Fruit fly (Drosophila melanogaster) whole organism, embryonic: ENCODE results near the gene lva.
"Not testable (repeated sequence)": the region's sequence is repeated elsewhere in the genome, so short reads cannot be mapped to it uniquely, and the experiment has no call there.

Experiments
- CG1529 ChIP-seq: fragments of 200-800 bp; sonication (Bioruptor generic); optimal IDR thresholded peaks from 3 replicates; lab custom pipeline; 2018; ENCODE audit warnings: missing biosample characterization, missing genetic modification characterization
- CG30020 ChIP-seq: fragments of 200-800 bp; optimal IDR thresholded peaks from 2 replicates; lab custom pipeline; 2019; ENCODE audit warnings: missing biosample characterization, mild to moderate bottlenecking, missing genetic modification characterization, moderate library complexity
- CG33557 ChIP-seq: fragments of 200-800 bp; sonication (Bioruptor generic); optimal IDR thresholded peaks from 2 replicates; lab custom pipeline; 2019; ENCODE audit warnings: missing biosample characterization, mild to moderate bottlenecking, missing genetic modification characterization, moderate library complexity
- CG34224 ChIP-seq: fragments of 200-800 bp; sonication (Bioruptor generic); IDR thresholded peaks from 3 replicates; pipeline ENCODE4 v1.3.6; 2022; ENCODE audit warnings: missing biosample characterization, missing genetic modification characterization; ENCODE audit not compliant: partially characterized antibody
- CG4424 ChIP-seq: fragments of 200-800 bp; sonication (Bioruptor generic); optimal IDR thresholded peaks from 3 replicates; lab custom pipeline; 2016; ENCODE audit warnings: missing biosample characterization, missing genetic modification characterization
- CG4617 ChIP-seq: fragments of 200-800 bp; sonication (Bioruptor generic); optimal IDR thresholded peaks from 3 replicates; lab custom pipeline; 2016; ENCODE audit warnings: missing biosample characterization, missing genetic modification characterization, borderline replicate concordance
- CG6854 ChIP-seq: fragments of 200-800 bp; sonication (Bioruptor generic); optimal IDR thresholded peaks from 3 replicates; lab custom pipeline; 2017; ENCODE audit warnings: missing biosample characterization, mild to moderate bottlenecking, missing genetic modification characterization
- CG7963 ChIP-seq: fragments of 200-800 bp; sonication (Bioruptor generic); IDR thresholded peaks from 3 replicates; pipeline ENCODE4 v1.3.6; 2022; ENCODE audit warnings: missing biosample characterization, missing genetic modification characterization; ENCODE audit not compliant: partially characterized antibody
- CG9609 ChIP-seq: fragments of 200-800 bp; sonication (Bioruptor generic); optimal IDR thresholded peaks from 3 replicates; lab custom pipeline; 2016; ENCODE audit warnings: missing biosample characterization, missing genetic modification characterization
- Dip3 ChIP-seq: fragments of 200-800 bp; sonication (Bioruptor generic); optimal IDR thresholded peaks from 3 replicates; lab custom pipeline; 2016; ENCODE audit warnings: missing biosample characterization, missing genetic modification characterization
- Dll ChIP-seq: fragments of 200-800 bp; sonication (Bioruptor generic); IDR thresholded peaks from 4 replicates; pipeline ENCODE4 v1.3.6; 2022; ENCODE audit warnings: missing biosample characterization, missing genetic modification characterization; ENCODE audit not compliant: partially characterized antibody
- Dref ChIP-seq: fragments of 200-800 bp; sonication (Bioruptor generic); IDR thresholded peaks from 2 replicates; pipeline ENCODE4 v1.3.6; 2022; ENCODE audit warnings: missing biosample characterization, missing genetic modification characterization
- Hr78 ChIP-seq, 2 experiments: fragments of 200-800 bp in 1 of 2; fragments of >200 bp in 1 of 2; sonication (Bioruptor generic) in 1 of 2; optimal IDR thresholded peaks; 2 replicates each; lab custom pipeline; 2017 to 2019; ENCODE audit warnings: missing biosample characterization in 2 of 2, missing genetic modification characterization in 2 of 2, mild to moderate bottlenecking in 1 of 2, moderate library complexity in 1 of 2
- Nf-YA ChIP-seq: fragments of 200-800 bp; sonication (Bioruptor generic); IDR thresholded peaks from 2 replicates; pipeline ENCODE4 v1.3.6; 2022; ENCODE audit warnings: missing biosample characterization, missing genetic modification characterization
- Opbp ChIP-seq: fragments of 200-800 bp; sonication (Bioruptor generic); IDR thresholded peaks from 3 replicates; pipeline ENCODE4 v1.3.6; 2022; ENCODE audit warnings: missing biosample characterization, missing genetic modification characterization; ENCODE audit not compliant: partially characterized antibody
- Xrp1 ChIP-seq: fragments of 200-800 bp; sonication (Bioruptor generic); IDR thresholded peaks from 2 replicates; pipeline ENCODE4 v1.3.6; 2022; ENCODE audit warnings: missing biosample characterization, missing genetic modification characterization
- YL-1 ChIP-seq: fragments of 200-800 bp; sonication (Bioruptor generic); optimal IDR thresholded peaks from 3 replicates; lab custom pipeline; 2017; ENCODE audit warnings: missing biosample characterization, mild to moderate bottlenecking, missing genetic modification characterization
- amos ChIP-seq: fragments of 200-800 bp; sonication (Bioruptor generic); IDR thresholded peaks from 2 replicates; pipeline ENCODE4 v1.3.6; 2022; ENCODE audit warnings: missing biosample characterization, missing genetic modification characterization; ENCODE audit not compliant: partially characterized antibody
- bbx ChIP-seq: fragments of 200-800 bp; sonication (Bioruptor generic); IDR thresholded peaks from 2 replicates; pipeline ENCODE4 v1.3.6; 2022; ENCODE audit warnings: missing biosample characterization, missing genetic modification characterization; ENCODE audit not compliant: partially characterized antibody
- bsh ChIP-seq, 2 experiments: fragments of 200-800 bp; sonication (Bioruptor generic); optimal IDR thresholded peaks; 2 replicates each; lab custom pipeline; 2017 to 2018; ENCODE audit warnings: mild to moderate bottlenecking in 2 of 2, missing biosample characterization in 2 of 2, missing genetic modification characterization in 2 of 2, moderate library complexity in 1 of 2
- chinmo ChIP-seq: fragments of 200-800 bp; sonication (Bioruptor generic); IDR thresholded peaks from 4 replicates; pipeline ENCODE4 v1.3.6; 2022; ENCODE audit warnings: missing biosample characterization, missing genetic modification characterization; ENCODE audit not compliant: partially characterized antibody
- danr ChIP-seq: fragments of 200-800 bp; sonication (Bioruptor generic); IDR thresholded peaks from 2 replicates; pipeline ENCODE4 v1.3.6; 2022; ENCODE audit warnings: missing biosample characterization, missing genetic modification characterization
- dpn ChIP-seq, 2 experiments: fragments of 200-800 bp; sonication (Bioruptor generic); optimal IDR thresholded peaks; 3 replicates each; lab custom pipeline; 2016; ENCODE audit warnings: missing biosample characterization in 2 of 2, missing genetic modification characterization in 2 of 2
- hb ChIP-seq: fragments of 200-800 bp; sonication (Bioruptor generic); IDR thresholded peaks from 3 replicates; pipeline ENCODE4 v1.3.6; 2022; ENCODE audit warnings: missing biosample characterization, missing genetic modification characterization; ENCODE audit not compliant: partially characterized antibody
- inv ChIP-seq: fragments of 200-800 bp; sonication (Bioruptor generic); IDR thresholded peaks from 2 replicates; pipeline ENCODE4 v1.3.6; 2022; ENCODE audit warnings: missing biosample characterization, missing genetic modification characterization; ENCODE audit not compliant: partially characterized antibody
- jigr1 ChIP-seq: fragments of 200-800 bp; sonication (Bioruptor generic); IDR thresholded peaks from 3 replicates; pipeline ENCODE4 v1.3.6; 2022; ENCODE audit warnings: missing biosample characterization, missing genetic modification characterization
- klu ChIP-seq: fragments of 200-800 bp; sonication (Bioruptor generic); IDR thresholded peaks from 2 replicates; pipeline ENCODE4 v1.3.6; 2022; ENCODE audit warnings: missing biosample characterization, missing genetic modification characterization
- knrl ChIP-seq: fragments of 200-800 bp; sonication (Bioruptor generic); IDR thresholded peaks from 3 replicates; pipeline ENCODE4 v1.3.6; 2022; ENCODE audit warnings: missing biosample characterization, missing genetic modification characterization; ENCODE audit not compliant: partially characterized antibody
- mld ChIP-seq: fragments of 200-800 bp; sonication (Bioruptor generic); IDR thresholded peaks from 3 replicates; pipeline ENCODE4 v1.3.6; 2022; ENCODE audit warnings: missing biosample characterization, missing genetic modification characterization; ENCODE audit not compliant: partially characterized antibody
- pita ChIP-seq: fragments of 200-800 bp; sonication (Bioruptor generic); optimal IDR thresholded peaks from 2 replicates; lab custom pipeline; 2017; ENCODE audit warnings: missing biosample characterization, mild to moderate bottlenecking, missing genetic modification characterization
- shn ChIP-seq: fragments of 200-800 bp; sonication (Bioruptor generic); optimal IDR thresholded peaks from 3 replicates; lab custom pipeline; 2016; ENCODE audit warnings: missing biosample characterization, missing genetic modification characterization
- sqz ChIP-seq: fragments of 200-800 bp; sonication (Bioruptor generic); optimal IDR thresholded peaks from 3 replicates; lab custom pipeline; 2018; ENCODE audit warnings: missing biosample characterization, mild to moderate bottlenecking, missing genetic modification characterization
- tio ChIP-seq: fragments of 200-800 bp; sonication (Bioruptor generic); optimal IDR thresholded peaks from 2 replicates; lab custom pipeline; 2017; ENCODE audit warnings: missing biosample characterization, missing genetic modification characterization, inconsistent platforms
- trh ChIP-seq: fragments of 200-800 bp; sonication (Bioruptor generic); optimal IDR thresholded peaks from 2 replicates; lab custom pipeline; 2016; ENCODE audit warnings: missing biosample characterization, missing genetic modification characterization
- vnd ChIP-seq: fragments of 200-800 bp; sonication (Bioruptor generic); IDR thresholded peaks from 3 replicates; pipeline ENCODE4 v1.3.6; 2022; ENCODE audit warnings: missing biosample characterization, missing genetic modification characterization; ENCODE audit not compliant: partially characterized antibody
- wdn ChIP-seq: fragments of 200-800 bp; sonication (Bioruptor generic); IDR thresholded peaks from 2 replicates; pipeline ENCODE4 v1.3.6; 2022; ENCODE audit warnings: missing biosample characterization, missing genetic modification characterization
- zen2 ChIP-seq: fragments of 200-800 bp; sonication (Bioruptor generic); IDR thresholded peaks from 3 replicates; pipeline ENCODE4 v1.3.6; 2022; ENCODE audit warnings: missing biosample characterization, missing genetic modification characterization; ENCODE audit not compliant: partially characterized antibody

The lva gene

DNA sequence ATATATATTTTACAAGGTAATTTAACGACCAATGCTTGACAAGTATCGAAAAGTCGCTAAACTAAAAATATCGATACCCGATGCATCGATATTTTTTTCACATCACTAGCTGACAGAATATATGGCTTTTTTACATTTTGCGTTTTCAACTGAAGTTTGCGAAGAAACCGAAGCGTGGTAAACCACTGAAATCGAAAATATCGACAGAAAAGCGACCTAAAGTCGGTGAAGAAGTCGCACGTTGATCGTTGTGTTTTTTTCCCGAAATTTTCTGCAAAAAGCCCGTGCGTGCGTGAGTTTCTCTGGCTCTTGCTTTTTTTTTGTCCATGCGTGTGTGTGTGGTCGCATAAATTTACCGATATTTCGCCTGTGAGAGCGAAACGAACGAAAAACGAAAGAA lies 16.2 kb downstream of the lva start, which contains the start of gene Vap33 (continued):
- TF ChIP-seq inv (GFP tag; lab: Robert Waterston, UW) (peak; percentile 91), Xrp1 (GFP tag; lab: Robert Waterston, UW) (0 out of 2 replicates have a peak, but pooled peaks have one; percentile 13), CG7963 (GFP tag; lab: Robert Waterston, UW) (peak; percentile 80; the same call in 2 of the 3 replicates), CG30020 (tag; lab: Kevin White, UChicago) (peak; percentile 0), shn (GFP tag; lab: Kevin White, UChicago) (no peak), CG6854 (GFP tag; lab: Kevin White, UChicago) (no peak), trh (GFP tag; lab: Kevin White, UChicago) (no peak), jigr1 (GFP tag; lab: Robert Waterston, UW) (peak; percentile 67; the same call in 1 of the 3 replicates), danr (GFP tag; lab: Robert Waterston, UW) (no peak), Dll (GFP tag; lab: Robert Waterston, UW) (peak; percentile 92), mld (GFP tag; lab: Robert Waterston, UW) (peak; percentile 82; the same call in 2 of the 3 replicates), amos (peak; percentile 91), pita (GFP tag; lab: Kevin White, UChicago) (no peak), tio (GFP tag; lab: Kevin White, UChicago) (no peak), chinmo (GFP tag; lab: Robert Waterston, UW) (peak; percentile 89), knrl (GFP tag; lab: Robert Waterston, UW) (peak; percentile 94), YL-1 (GFP tag; lab: Kevin White, UChicago) (peak; percentile 2), Opbp (peak; percentile 89), bbx (GFP tag; lab: Robert Waterston, UW) (peak; percentile 93), CG4617 (peak; percentile 78), Nf-YA (no peak), Dip3 (GFP tag; lab: Kevin White, UChicago) (no peak), sqz (GFP tag; lab: Kevin White, UChicago) (peak; percentile 75), CG34224 (GFP tag; lab: Robert Waterston, UW) (peak; percentile 88), zen2 (peak; percentile 86; the same call in 2 of the 3 replicates), CG1529 (GFP tag; lab: Kevin White, UChicago) (no peak), Dref (GFP tag; lab: Robert Waterston, UW) (peak; percentile 73), CG9609 (GFP tag; lab: Kevin White, UChicago) (no peak), Hr78 (GFP tag; optimal IDR thresholded peaks at IDR 0.05; lab: Kevin White, UChicago) (no peak), CG33557 (GFP tag; lab: Kevin White, UChicago) (no peak), bsh (GFP tag; optimal IDR thresholded peaks at IDR 0.05; lab: Kevin White, UChicago) (peak in 1 of 2 experiments; percentile 11), vnd (GFP tag; lab: Robert Waterston, UW) (peak; percentile 91)

DNA sequence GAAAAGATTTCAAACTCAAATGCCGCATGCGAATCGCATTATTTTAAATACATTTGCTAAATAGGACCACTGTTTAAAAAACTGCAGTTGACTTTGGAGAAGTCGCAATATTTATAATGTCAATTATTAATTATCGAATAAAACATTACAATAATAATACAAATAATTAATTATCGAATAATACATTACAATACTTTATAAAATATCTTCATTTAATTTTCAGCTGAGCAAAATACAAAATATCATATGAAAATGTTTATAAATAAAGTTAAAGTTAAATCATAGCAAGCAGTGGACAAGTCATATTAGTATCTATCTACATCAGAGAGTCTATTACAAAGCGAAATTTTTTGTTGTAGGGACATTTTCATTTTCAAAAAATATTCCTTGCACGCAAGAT lies 20.4 kb downstream of the lva start, which contains the start of gene Gem4c:
Gem4c (plus strand) TSS at position 301 of the 400 bp plus-strand sequence.
- not testable (repeated sequence) for TF ChIP-seq wdn (GFP tag; lab: Robert Waterston, UW); klu; dpn (GFP tag; optimal IDR thresholded peaks at IDR 0.05; lab: Kevin White, UChicago)

DNA sequence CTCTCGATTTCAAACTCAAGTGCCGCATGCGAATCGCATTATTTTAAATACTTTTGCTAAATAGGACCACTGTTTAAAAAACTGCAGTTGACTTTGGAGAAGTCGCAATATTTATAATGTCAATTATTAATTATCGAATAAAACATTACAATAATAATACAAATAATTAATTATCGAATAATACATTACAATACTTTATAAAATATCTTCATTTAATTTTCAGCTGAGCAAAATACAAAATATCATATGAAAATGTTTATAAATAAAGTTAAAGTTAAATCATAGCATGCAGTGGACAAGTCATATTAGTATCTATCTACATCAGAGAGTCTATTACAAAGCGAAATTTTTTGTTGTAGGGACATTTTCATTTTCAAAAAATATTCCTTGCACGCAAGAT lies 24.6 kb downstream of the lva start, which contains the start of gene Gem4b:
Gem4b (plus strand) TSS at position 301 of the 400 bp plus-strand sequence.
- not testable (repeated sequence) for TF ChIP-seq CG4424; hb (GFP tag; lab: Robert Waterston, UW); CG6854 (GFP tag; lab: Kevin White, UChicago)
